Worm (Caenorhabditis elegans) whole organism, mixed stage, embryonic: ENCODE data around the gene C27B7.7.

Experiments
- elt-1 ChIP-seq: sonication (generic microtip); optimal IDR thresholded peaks from 2 replicates; lab custom pipeline; 2017; ENCODE audit warnings: missing genetic modification characterization, mild to moderate bottlenecking, missing compliant biosample characterization, antibody characterized with exemption, moderate library complexity, borderline replicate concordance; ENCODE audit not compliant: insufficient read depth
- pha-4 ChIP-seq: fragments of 150-350 bp; optimal IDR thresholded peaks from 2 replicates; lab custom pipeline; 2018; ENCODE audit warnings: missing biosample characterization, missing genetic modification reagents, missing genetic modification characterization
- unc-62 ChIP-seq: fragments of 150-350 bp; optimal IDR thresholded peaks from 2 replicates; lab custom pipeline; 2014; ENCODE audit warnings: missing biosample characterization, missing genetic modification reagents, missing genetic modification characterization

- TF ChIP-seq pha-4 (tag; lab: Kevin White, UChicago) = no peak
- no peak for TF ChIP-seq unc-62 (GFP tag; lab: Kevin White, UChicago)
- no peak for TF ChIP-seq elt-1 (tag; lab: Kevin White, UChicago)
Measured at ce11 chrIV:8954126-8954525, 47.3 kb downstream of the C27B7.7 start.
